Worm (Caenorhabditis elegans): ENCODE results near the gene abf-4.
"Not testable (repeated sequence)": the region's sequence is repeated elsewhere in the genome, so short reads cannot be mapped to it uniquely, and the experiment has no call there.

DNA sequence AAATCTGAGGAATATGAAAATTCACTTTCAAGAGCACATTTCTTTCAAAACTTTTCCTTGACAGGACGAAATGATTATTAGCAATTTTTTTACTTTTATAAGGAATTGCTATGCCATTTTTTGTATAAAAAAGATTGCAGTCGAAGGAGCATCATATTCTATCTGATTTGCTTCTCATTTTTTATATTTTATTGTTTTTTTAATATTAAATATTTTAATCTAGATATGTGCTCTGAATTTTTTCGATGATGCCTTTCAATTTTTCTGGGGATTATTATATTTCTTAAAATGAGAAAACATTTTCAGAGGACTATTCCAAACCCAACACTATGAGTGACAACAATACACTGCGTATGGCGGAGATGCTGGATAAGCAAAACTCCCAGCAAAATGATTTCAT, 5.9 kb upstream of the abf-4 start, which contains the start of gene F26F2.13:
- not testable (repeated sequence) for TF ChIP-seq nhr-77 (tag; optimal IDR thresholded peaks at IDR 0.05); lin-15B (tag; optimal IDR thresholded peaks at IDR 0.05); ceh-44 (GFP tag; IDR thresholded peaks at IDR 0.05); php-3 (GFP tag; IDR thresholded peaks at IDR 0.05); zag-1 (tag; optimal IDR thresholded peaks at IDR 0.05); set-16 (GFP tag; IDR thresholded peaks at IDR 0.05); ctbp-1 (GFP tag; IDR thresholded peaks at IDR 0.05); fos-1 (tag; optimal IDR thresholded peaks at IDR 0.05); nhr-25 (tag; optimal IDR thresholded peaks at IDR 0.05; ENCODE audit: borderline replicate concordance, insufficient read depth); zip-11 (GFP tag; IDR thresholded peaks at IDR 0.05); ZK546.5 (tag; optimal IDR thresholded peaks at IDR 0.05); jun-1 (tag; optimal IDR thresholded peaks at IDR 0.05); unc-62 (GFP tag; optimal IDR thresholded peaks at IDR 0.05 in 1 of 2); unc-62 (tag; optimal IDR thresholded peaks at IDR 0.05); rbr-2 (tag; optimal IDR thresholded peaks at IDR 0.05)
